Worm (Caenorhabditis elegans) whole organism, L2 larva: Measurements from ENCODE around the gene F53C3.8.

ENCODE experiments used
- C34F6.9 ChIP-seq: fragments of 150-350 bp; optimal IDR thresholded peaks from 2 replicates; lab custom pipeline; 2014; ENCODE audit warnings: missing biosample characterization, missing genetic modification characterization
- F13H6.1 ChIP-seq: sonication (generic microtip); optimal IDR thresholded peaks from 2 replicates; lab custom pipeline; 2016; ENCODE audit warnings: missing genetic modification characterization, missing compliant biosample characterization
- R02D3.7 ChIP-seq: fragments of 150-350 bp; optimal IDR thresholded peaks from 2 replicates; lab custom pipeline; 2014; ENCODE audit warnings: missing biosample characterization, missing genetic modification characterization
- Y55F3AM.14 ChIP-seq: fragments of 200-800 bp; sonication (Bioruptor generic); optimal IDR thresholded peaks from 2 replicates; lab custom pipeline; 2018; ENCODE audit warnings: mild to moderate bottlenecking, missing genetic modification characterization, missing compliant biosample characterization
- ZK546.5 ChIP-seq: sonication (generic microtip); optimal IDR thresholded peaks from 2 replicates; lab custom pipeline; 2017; ENCODE audit warnings: missing biosample characterization, missing genetic modification characterization
- alr-1 ChIP-seq: fragments of 150-350 bp; optimal IDR thresholded peaks from 2 replicates; lab custom pipeline; 2014; ENCODE audit warnings: missing biosample characterization, missing genetic modification characterization
- aly-2 ChIP-seq: fragments of 150-350 bp; optimal IDR thresholded peaks from 2 replicates; lab custom pipeline; 2014; ENCODE audit warnings: missing biosample characterization, missing genetic modification characterization
- ama-1 ChIP-seq: fragments of 150-350 bp; optimal IDR thresholded peaks from 2 replicates; lab custom pipeline; 2018; ENCODE audit warnings: inconsistent platforms
- ceh-16 ChIP-seq: fragments of 150-350 bp; optimal IDR thresholded peaks from 2 replicates; lab custom pipeline; 2014; ENCODE audit warnings: missing biosample characterization, missing genetic modification characterization
- ceh-82 ChIP-seq: fragments of 150-350 bp; optimal IDR thresholded peaks from 2 replicates; lab custom pipeline; 2014; ENCODE audit warnings: missing biosample characterization, missing genetic modification characterization
- elt-3 ChIP-seq: sonication (generic microtip); optimal IDR thresholded peaks from 2 replicates; lab custom pipeline; 2017; ENCODE audit warnings: missing biosample characterization, missing genetic modification characterization
- fos-1 ChIP-seq: fragments of 150-350 bp; optimal IDR thresholded peaks from 2 replicates; lab custom pipeline; 2014; ENCODE audit warnings: missing biosample characterization, missing genetic modification characterization
- gmeb-1 ChIP-seq: fragments of 150-350 bp; optimal IDR thresholded peaks from 2 replicates; lab custom pipeline; 2014; ENCODE audit warnings: missing biosample characterization, missing genetic modification characterization
- lin-11 ChIP-seq: fragments of 150-350 bp; sonication (generic microtip); optimal IDR thresholded peaks from 2 replicates; lab custom pipeline; 2014; ENCODE audit warnings: missing biosample characterization, missing genetic modification characterization, inconsistent platforms, mixed read lengths
- lin-13 ChIP-seq: fragments of 150-350 bp; optimal IDR thresholded peaks from 2 replicates; lab custom pipeline; 2014; ENCODE audit warnings: missing biosample characterization, missing genetic modification reagents, missing genetic modification characterization
- lsy-2 ChIP-seq, 2 experiments: fragments of 150-350 bp in 1 of 2; sonication (generic microtip) in 1 of 2; optimal IDR thresholded peaks; 2 replicates each; lab custom pipeline; 2014 to 2017; ENCODE audit warnings: missing biosample characterization in 2 of 2, missing genetic modification characterization in 2 of 2
- mbf-1 ChIP-seq: sonication (generic microtip); optimal IDR thresholded peaks from 2 replicates; lab custom pipeline; 2017; ENCODE audit warnings: missing biosample characterization, missing genetic modification characterization
- nhr-11 ChIP-seq: fragments of 150-350 bp; optimal IDR thresholded peaks from 2 replicates; lab custom pipeline; 2014; ENCODE audit warnings: missing biosample characterization, missing genetic modification characterization
- nhr-12 ChIP-seq: fragments of 150-350 bp; optimal IDR thresholded peaks from 2 replicates; lab custom pipeline; 2014; ENCODE audit warnings: missing biosample characterization, missing genetic modification characterization
- nhr-129 ChIP-seq: fragments of 150-350 bp; optimal IDR thresholded peaks from 2 replicates; lab custom pipeline; 2014; ENCODE audit warnings: missing biosample characterization, missing genetic modification characterization
- nhr-21 ChIP-seq: fragments of 150-350 bp; optimal IDR thresholded peaks from 2 replicates; lab custom pipeline; 2014; ENCODE audit warnings: missing biosample characterization, missing genetic modification characterization
- nhr-237 ChIP-seq: fragments of 150-350 bp; optimal IDR thresholded peaks from 2 replicates; lab custom pipeline; 2014; ENCODE audit warnings: missing biosample characterization, missing genetic modification characterization
- nhr-25 ChIP-seq: fragments of 150-350 bp; sonication (generic microtip); optimal IDR thresholded peaks from 3 replicates; lab custom pipeline; 2014; ENCODE audit warnings: missing biosample characterization, missing genetic modification characterization
- nhr-6 ChIP-seq: fragments of 150-350 bp; optimal IDR thresholded peaks from 2 replicates; lab custom pipeline; 2014; ENCODE audit warnings: missing biosample characterization, missing genetic modification characterization
- nhr-77 ChIP-seq: fragments of 150-350 bp; optimal IDR thresholded peaks from 2 replicates; lab custom pipeline; 2014; ENCODE audit warnings: missing biosample characterization, missing genetic modification characterization
- peb-1 ChIP-seq: fragments of 150-350 bp; optimal IDR thresholded peaks from 2 replicates; lab custom pipeline; 2014; ENCODE audit warnings: missing biosample characterization, missing genetic modification characterization
- sem-4 ChIP-seq: fragments of 150-350 bp; optimal IDR thresholded peaks from 2 replicates; lab custom pipeline; 2014; ENCODE audit warnings: missing biosample characterization, missing genetic modification reagents, missing genetic modification characterization
- skn-1 ChIP-seq: sonication (generic microtip); optimal IDR thresholded peaks from 2 replicates; lab custom pipeline; 2017; ENCODE audit warnings: missing biosample characterization, missing genetic modification characterization
- sma-3 ChIP-seq: sonication (generic microtip); optimal IDR thresholded peaks from 2 replicates; lab custom pipeline; 2016; ENCODE audit warnings: missing genetic modification reagents, missing genetic modification characterization, missing compliant biosample characterization
- sma-9 ChIP-seq, 2 experiments: fragments of 150-350 bp in 1 of 2; sonication (generic microtip) in 1 of 2; optimal IDR thresholded peaks; 2 replicates each; lab custom pipeline; 2014 to 2016; ENCODE audit warnings: missing genetic modification characterization in 2 of 2, mild to moderate bottlenecking in 1 of 2, missing biosample characterization in 1 of 2, missing compliant biosample characterization in 1 of 2, missing genetic modification reagents in 1 of 2, moderate library complexity in 1 of 2
- unc-39 ChIP-seq: fragments of 150-350 bp; optimal IDR thresholded peaks from 2 replicates; lab custom pipeline; 2014; ENCODE audit warnings: missing biosample characterization, missing genetic modification characterization
- unc-55 ChIP-seq: fragments of 150-350 bp; sonication (generic microtip); optimal IDR thresholded peaks from 3 replicates; lab custom pipeline; 2014; ENCODE audit warnings: missing biosample characterization, missing genetic modification reagents, missing genetic modification characterization
- unc-62 ChIP-seq: fragments of 150-350 bp; optimal IDR thresholded peaks from 2 replicates; lab custom pipeline; 2014; ENCODE audit warnings: missing biosample characterization, missing genetic modification reagents, missing genetic modification characterization
- zag-1 ChIP-seq: fragments of 150-350 bp; optimal IDR thresholded peaks from 2 replicates; lab custom pipeline; 2014; ENCODE audit warnings: missing biosample characterization, missing genetic modification characterization
- ztf-1 ChIP-seq: fragments of 200-800 bp; sonication (Bioruptor generic); conservative IDR thresholded peaks from 2 replicates; pipeline ENCODE4 v1.3.6; 2022; ENCODE audit warnings: missing genetic modification characterization, missing compliant biosample characterization
- ztf-11 ChIP-seq: sonication (generic microtip); optimal IDR thresholded peaks from 2 replicates; lab custom pipeline; 2017; ENCODE audit warnings: missing biosample characterization, missing genetic modification characterization
- ztf-4 ChIP-seq: fragments of 150-350 bp; optimal IDR thresholded peaks from 2 replicates; lab custom pipeline; 2014; ENCODE audit warnings: missing biosample characterization, missing genetic modification characterization

F53C3.8 gene

ce11 chrII:3878330-3878729 is 12.9 kb upstream of the F53C3.8 start, which contains the start of gene srh-250:
Gene srh-250, plus strand, starts transcription at chrII:3878630.
- TF ChIP-seq C34F6.9 (tag; lab: Kevin White, UChicago) (no peak), ZK546.5 (tag; lab: Kevin White, UChicago) (no peak), lsy-2 (tag; optimal IDR thresholded peaks at IDR 0.05; lab: Kevin White, UChicago) (no peak), ztf-1 (GFP tag; lab: Robert Waterston, UW) (no peak), nhr-21 (tag; lab: Kevin White, UChicago) (no peak), ceh-16 (tag; lab: Kevin White, UChicago) (no peak), lin-13 (GFP tag; lab: Kevin White, UChicago) (no peak), elt-3 (tag; lab: Kevin White, UChicago) (no peak), ama-1 (lab: Kevin White, UChicago) (no peak), nhr-12 (tag; lab: Kevin White, UChicago) (no peak), aly-2 (tag; lab: Kevin White, UChicago) (no peak), nhr-6 (tag; lab: Kevin White, UChicago) (no peak), sma-3 (no peak), sma-9 (GFP tag; optimal IDR thresholded peaks at IDR 0.05; lab: Kevin White, UChicago) (no peak), sma-9 (tag; optimal IDR thresholded peaks at IDR 0.05; lab: Kevin White, UChicago) (no peak), skn-1 (tag; lab: Kevin White, UChicago) (no peak), fos-1 (tag; lab: Kevin White, UChicago) (no peak), R02D3.7 (no peak)

ce11 chrII:3879945-3880344 is 11.3 kb upstream of the F53C3.8 start, which contains the start of gene nhr-166:
Gene nhr-166, plus strand, starts transcription at chrII:3880245.
- TF ChIP-seq unc-62 = no peak
- TF ChIP-seq gmeb-1 (tag; lab: Kevin White, UChicago) = no peak
- TF ChIP-seq F13H6.1 (tag; lab: Kevin White, UChicago) = no peak
- TF ChIP-seq sem-4 (tag; lab: Kevin White, UChicago) = no peak
- TF ChIP-seq, all 48 proteins: peak for 0

ce11 chrII:3893911-3894310 is 2.7 kb downstream of the F53C3.8 start:
- TF ChIP-seq nhr-12 (tag; lab: Kevin White, UChicago) (no peak), ztf-4 (tag; lab: Kevin White, UChicago) (no peak), nhr-21 (tag; lab: Kevin White, UChicago) (no peak), ztf-11 (tag; lab: Kevin White, UChicago) (no peak), ama-1 (lab: Kevin White, UChicago) (no peak), lin-11 (tag; lab: Kevin White, UChicago) (no peak), fos-1 (tag; lab: Kevin White, UChicago) (no peak), elt-3 (tag; lab: Kevin White, UChicago) (no peak), nhr-25 (tag; lab: Kevin White, UChicago) (no peak), ZK546.5 (tag; lab: Kevin White, UChicago) (no peak), Y55F3AM.14 (GFP tag; lab: Kevin White, UChicago) (no peak), sma-9 (GFP tag; optimal IDR thresholded peaks at IDR 0.05; lab: Kevin White, UChicago) (no peak), sma-9 (tag; optimal IDR thresholded peaks at IDR 0.05; lab: Kevin White, UChicago) (no peak), sma-3 (no peak), nhr-237 (tag; lab: Kevin White, UChicago) (no peak)

ce11 chrII:3894755-3895154 is 3.5 kb downstream of the F53C3.8 start, which contains the start of gene F53C3.7:
Gene F53C3.7, plus strand, starts transcription at chrII:3895055.
- no peak for TF ChIP-seq alr-1 (tag; lab: Kevin White, UChicago)
- no peak for TF ChIP-seq unc-55 (GFP tag; lab: Kevin White, UChicago)
- TF ChIP-seq nhr-77 (tag; lab: Kevin White, UChicago) = no peak
- no peak for TF ChIP-seq fos-1 (tag; lab: Kevin White, UChicago)
- no peak for TF ChIP-seq ceh-82 (tag; lab: Kevin White, UChicago)
- no peak for TF ChIP-seq nhr-11 (tag; lab: Kevin White, UChicago)
- no peak for TF ChIP-seq nhr-25 (tag; lab: Kevin White, UChicago)
- no peak for TF ChIP-seq lin-13 (GFP tag; lab: Kevin White, UChicago)
- TF ChIP-seq ztf-1 (GFP tag; lab: Robert Waterston, UW) = no peak
- TF ChIP-seq peb-1 (tag; lab: Kevin White, UChicago) = no peak
- TF ChIP-seq mbf-1 (tag; lab: Kevin White, UChicago) = no peak
- TF ChIP-seq nhr-129 (tag; lab: Kevin White, UChicago) = no peak
- no peak for TF ChIP-seq zag-1 (tag; lab: Kevin White, UChicago)
- no peak for TF ChIP-seq ama-1 (lab: Kevin White, UChicago)
- no peak for TF ChIP-seq unc-39 (tag; lab: Kevin White, UChicago)
- no peak for TF ChIP-seq nhr-237 (tag; lab: Kevin White, UChicago)
- no peak for TF ChIP-seq gmeb-1 (tag; lab: Kevin White, UChicago)
- no peak for TF ChIP-seq nhr-6 (tag; lab: Kevin White, UChicago)
- TF ChIP-seq R02D3.7 = no peak
- no peak for TF ChIP-seq aly-2 (tag; lab: Kevin White, UChicago)
